Worm (Caenorhabditis elegans) whole organism, young adult: ENCODE measurements around the gene R144.11.

Experiments
- B0035.1 ChIP-seq: sonication (generic microtip); optimal IDR thresholded peaks from 2 replicates; lab custom pipeline; 2016; ENCODE audit warnings: missing genetic modification characterization, mild to moderate bottlenecking, missing compliant biosample characterization, missing genotype, missing genetic modification reagents
- D2030.7 ChIP-seq: fragments of 200-800 bp; sonication (Bioruptor generic); IDR thresholded peaks from 2 replicates; pipeline ENCODE4 v1.3.6; 2022; ENCODE audit warnings: missing genetic modification reagents, missing genetic modification characterization, missing compliant biosample characterization
- F10E7.11 ChIP-seq: sonication (generic microtip); optimal IDR thresholded peaks from 2 replicates; lab custom pipeline; 2017; ENCODE audit warnings: mild to moderate bottlenecking, missing genetic modification characterization, moderate library complexity, missing compliant biosample characterization
- T26A5.8 ChIP-seq: sonication (generic microtip); optimal IDR thresholded peaks from 2 replicates; lab custom pipeline; 2016; ENCODE audit warnings: missing genetic modification characterization, missing compliant biosample characterization
- Y53F4B.3 ChIP-seq: fragments of 200-800 bp; sonication (Bioruptor generic); IDR thresholded peaks from 2 replicates; pipeline ENCODE4 v1.3.6; 2022; ENCODE audit warnings: missing genetic modification reagents, missing genetic modification characterization, missing compliant biosample characterization
- Y56A3A.18 ChIP-seq: fragments of 200-800 bp; sonication (Bioruptor generic); IDR thresholded peaks from 2 replicates; pipeline ENCODE4 v1.3.6; 2022; ENCODE audit warnings: missing genetic modification reagents, missing genetic modification characterization, missing compliant biosample characterization
- akir-1 ChIP-seq: fragments of 200-800 bp; sonication (Bioruptor generic); optimal IDR thresholded peaks from 2 replicates; lab custom pipeline; 2018; ENCODE audit warnings: mild to moderate bottlenecking, missing genetic modification characterization, moderate library complexity, missing compliant biosample characterization
- ama-1 ChIP-seq, 3 experiments: fragments of 150-350 bp in 1 of 3; sonication (generic microtip) in 2 of 3; optimal IDR thresholded peaks; 2 replicates each; lab custom pipeline; 2014 to 2018; ENCODE audit warnings: missing biosample characterization in 2 of 3, missing genetic modification characterization in 2 of 3, missing genetic modification reagents in 2 of 3
- aptf-3 ChIP-seq: fragments of 200-800 bp; sonication (Bioruptor generic); IDR thresholded peaks from 2 replicates; pipeline ENCODE4 v1.3.6; 2022; ENCODE audit warnings: missing genetic modification characterization, missing compliant biosample characterization
- ceh-100 ChIP-seq: fragments of 200-800 bp; sonication (Bioruptor generic); IDR thresholded peaks from 2 replicates; pipeline ENCODE4 v1.3.6; 2022; ENCODE audit warnings: missing genetic modification reagents, missing genetic modification characterization, missing compliant biosample characterization
- ceh-58 ChIP-seq: fragments of 200-800 bp; sonication (Bioruptor generic); IDR thresholded peaks from 2 replicates; pipeline ENCODE4 v1.3.6; 2022; ENCODE audit warnings: missing genetic modification characterization, missing compliant biosample characterization
- ceh-91 ChIP-seq: fragments of 200-800 bp; sonication (Bioruptor generic); IDR thresholded peaks from 2 replicates; pipeline ENCODE4 v1.3.6; 2022; ENCODE audit warnings: missing genetic modification reagents, missing genetic modification characterization, missing compliant biosample characterization
- die-1 ChIP-seq: sonication (generic microtip); optimal IDR thresholded peaks from 2 replicates; lab custom pipeline; 2016; ENCODE audit warnings: missing genotype, mild to moderate bottlenecking, missing genetic modification characterization, missing compliant biosample characterization
- ets-4 ChIP-seq: fragments of 200-800 bp; sonication (Bioruptor generic); optimal IDR thresholded peaks from 2 replicates; lab custom pipeline; 2018; ENCODE audit warnings: mild to moderate bottlenecking, missing genetic modification characterization, missing compliant biosample characterization
- hlh-12 ChIP-seq: sonication (generic microtip); optimal IDR thresholded peaks from 2 replicates; lab custom pipeline; 2016; ENCODE audit warnings: missing genetic modification characterization, missing compliant biosample characterization
- hmg-1.2 ChIP-seq: fragments of 200-800 bp; sonication (Bioruptor generic); IDR thresholded peaks from 2 replicates; pipeline ENCODE4 v1.3.6; 2022; ENCODE audit warnings: missing genetic modification reagents, missing genetic modification characterization, missing compliant biosample characterization
- lin-26 ChIP-seq: fragments of 200-800 bp; sonication (Bioruptor generic); IDR thresholded peaks from 2 replicates; pipeline ENCODE4 v1.3.6; 2022; ENCODE audit warnings: missing genetic modification reagents, missing genetic modification characterization, missing compliant biosample characterization
- lin-40 ChIP-seq: sonication (generic microtip); optimal IDR thresholded peaks from 2 replicates; lab custom pipeline; 2016; ENCODE audit warnings: missing genetic modification characterization, mild to moderate bottlenecking, missing compliant biosample characterization, missing genotype, missing genetic modification reagents
- lin-54 ChIP-seq: fragments of 200-800 bp; sonication (Bioruptor generic); optimal IDR thresholded peaks from 2 replicates; lab custom pipeline; 2018; ENCODE audit warnings: mild to moderate bottlenecking, missing genetic modification characterization, missing compliant biosample characterization
- lsy-27 ChIP-seq: sonication (generic microtip); optimal IDR thresholded peaks from 2 replicates; lab custom pipeline; 2017; ENCODE audit warnings: missing genetic modification characterization, mild to moderate bottlenecking, missing compliant biosample characterization, antibody characterized with exemption, missing genotype, borderline replicate concordance; ENCODE audit not compliant: insufficient read depth
- mel-28 ChIP-seq: sonication (generic microtip); optimal IDR thresholded peaks from 2 replicates; lab custom pipeline; 2016; ENCODE audit warnings: borderline replicate concordance, mild to moderate bottlenecking, missing genetic modification characterization, missing compliant biosample characterization
- mxl-1 ChIP-seq: sonication (generic microtip); optimal IDR thresholded peaks from 2 replicates; lab custom pipeline; 2016; ENCODE audit warnings: missing genetic modification characterization, missing compliant biosample characterization
- nfya-1 ChIP-seq: sonication (generic microtip); optimal IDR thresholded peaks from 2 replicates; lab custom pipeline; 2017; ENCODE audit warnings: antibody characterized with exemption, missing compliant biosample characterization, missing genetic modification characterization, borderline replicate concordance; ENCODE audit not compliant: insufficient read depth
- nfyb-1 ChIP-seq: fragments of 200-800 bp; sonication (Bioruptor generic); IDR thresholded peaks from 2 replicates; pipeline ENCODE4 v1.3.6; 2022; ENCODE audit warnings: missing genetic modification reagents, missing genetic modification characterization, missing compliant biosample characterization
- nhr-80 ChIP-seq: sonication (generic microtip); optimal IDR thresholded peaks from 2 replicates; lab custom pipeline; 2016; ENCODE audit warnings: missing genetic modification characterization, missing compliant biosample characterization
- pha-4 ChIP-seq: fragments of 150-350 bp; sonication (generic microtip); optimal IDR thresholded peaks from 2 replicates; lab custom pipeline; 2014; ENCODE audit warnings: missing biosample characterization, missing genetic modification reagents, missing genetic modification characterization
- snpc-4 ChIP-seq, 5 experiments: fragments of 150-350 bp in 1 of 5; sonication (generic microtip) in 4 of 5; optimal IDR thresholded peaks; 2 replicates each; lab custom pipeline; 2014 to 2018; ENCODE audit warnings: missing genetic modification characterization in 5 of 5, missing biosample characterization in 3 of 5, antibody characterized with exemption in 2 of 5, mild to moderate bottlenecking in 2 of 5, missing compliant biosample characterization in 2 of 5, missing genotype in 2 of 5, moderate library complexity in 2 of 5, missing genetic modification reagents in 1 of 5
- unc-62 ChIP-seq: fragments of 150-350 bp; optimal IDR thresholded peaks from 2 replicates; lab custom pipeline; 2014; ENCODE audit warnings: missing biosample characterization, missing genetic modification reagents, missing genetic modification characterization
- zim-3 ChIP-seq: sonication (generic microtip); optimal IDR thresholded peaks from 2 replicates; lab custom pipeline; 2017; ENCODE audit warnings: mild to moderate bottlenecking, missing genetic modification characterization, moderate library complexity, missing compliant biosample characterization
- ztf-18 ChIP-seq: sonication (generic microtip); optimal IDR thresholded peaks from 2 replicates; lab custom pipeline; 2016; ENCODE audit warnings: missing genotype, mild to moderate bottlenecking, missing genetic modification characterization, missing compliant biosample characterization
- ztf-28 ChIP-seq: fragments of 200-800 bp; sonication (Bioruptor generic); IDR thresholded peaks from 2 replicates; pipeline ENCODE4 v1.3.6; 2022; ENCODE audit warnings: missing genetic modification reagents, missing genetic modification characterization, missing compliant biosample characterization
- ztf-6 ChIP-seq: fragments of 200-800 bp; sonication (Bioruptor generic); IDR thresholded peaks from 2 replicates; pipeline ENCODE4 v1.3.6; 2022; ENCODE audit warnings: missing genetic modification reagents, missing genetic modification characterization, missing compliant biosample characterization

Gene R144.11

DNA sequence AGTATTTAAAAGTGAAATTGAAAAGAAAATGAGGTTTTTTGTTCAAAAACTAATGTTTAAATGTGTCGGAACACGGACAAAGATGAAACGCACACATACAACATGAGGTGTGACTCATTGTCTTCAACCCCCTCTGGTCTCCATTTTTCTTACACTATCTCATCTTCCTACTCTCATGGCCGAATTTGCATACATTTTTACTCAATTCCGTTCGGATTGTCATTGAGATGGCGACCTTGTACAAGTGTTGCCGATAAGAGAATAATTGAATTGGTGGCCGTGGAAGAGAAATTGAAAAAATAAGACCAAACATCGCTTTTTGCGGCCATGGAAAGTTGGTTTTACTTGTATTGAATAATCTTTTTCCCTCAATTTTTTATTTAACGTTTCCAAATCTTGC is 38.5 kb upstream of the R144.11 start, which contains the start of gene txbp-3:
TSS of gene txbp-3 (minus strand) at position 285 of the 400 bp plus-strand sequence.
- TF ChIP-seq Y53F4B.3 (GFP tag; lab: Robert Waterston, UW): no peak
- no peak for TF ChIP-seq akir-1
- TF ChIP-seq Y56A3A.18 (GFP tag; lab: Robert Waterston, UW): no peak
- TF ChIP-seq ztf-28: no peak
- peak; percentile 36 for TF ChIP-seq ets-4 (GFP tag; lab: Kevin White, UChicago)
- TF ChIP-seq nfyb-1 (GFP tag; lab: Robert Waterston, UW): no peak
- peak; percentile 20; the same call in 1 of the 2 replicates for TF ChIP-seq hmg-1.2 (GFP tag; lab: Robert Waterston, UW)
- TF ChIP-seq zim-3: no peak
- TF ChIP-seq lin-40 (tag; lab: Kevin White, UChicago): no peak
- TF ChIP-seq nhr-80 (tag; lab: Kevin White, UChicago): peak; percentile 90
- TF ChIP-seq ceh-91 (GFP tag; lab: Robert Waterston, UW): no peak
- TF ChIP-seq lin-26 (GFP tag; lab: Robert Waterston, UW): no peak
- no peak for TF ChIP-seq D2030.7 (GFP tag; lab: Robert Waterston, UW)
- TF ChIP-seq die-1 (tag; lab: Kevin White, UChicago): no peak
- no peak for TF ChIP-seq hlh-12 (tag; lab: Kevin White, UChicago)
- no peak for TF ChIP-seq ceh-58
- TF ChIP-seq F10E7.11 (tag; lab: Kevin White, UChicago): no peak
- TF ChIP-seq B0035.1 (tag; lab: Kevin White, UChicago): no peak
- TF ChIP-seq snpc-4 (GFP tag; optimal IDR thresholded peaks at IDR 0.05; lab: Kevin White, UChicago): no peak
- peak in 1 of 4 experiments; percentile 49 for TF ChIP-seq snpc-4 (tag; optimal IDR thresholded peaks at IDR 0.05; lab: Kevin White, UChicago)
- TF ChIP-seq, all 124 proteins: peak for 4

- TF ChIP-seq ztf-18 (tag; lab: Kevin White, UChicago) (no peak), pha-4 (tag; lab: Kevin White, UChicago) (no peak), T26A5.8 (tag; lab: Kevin White, UChicago) (no peak), mxl-1 (no peak), unc-62 (GFP tag; lab: Kevin White, UChicago) (no peak), aptf-3 (no peak), snpc-4 (GFP tag; optimal IDR thresholded peaks at IDR 0.05; lab: Kevin White, UChicago) (no peak), snpc-4 (tag; optimal IDR thresholded peaks at IDR 0.05; lab: Kevin White, UChicago) (no peak), lsy-27 (tag; lab: Kevin White, UChicago) (no peak)
Measured at ce11 chrIII:5044709-5045108, 36.1 kb upstream of the R144.11 start, which contains the start of gene C45G9.14. C45G9.14 (plus strand) TSS chrIII:5045009.

- no peak for TF ChIP-seq lin-54
Measured at ce11 chrIII:5042112-5042511, 33.5 kb upstream of the R144.11 start, which contains the start of gene nlp-43. nlp-43 (plus strand) TSS chrIII:5042412.

DNA sequence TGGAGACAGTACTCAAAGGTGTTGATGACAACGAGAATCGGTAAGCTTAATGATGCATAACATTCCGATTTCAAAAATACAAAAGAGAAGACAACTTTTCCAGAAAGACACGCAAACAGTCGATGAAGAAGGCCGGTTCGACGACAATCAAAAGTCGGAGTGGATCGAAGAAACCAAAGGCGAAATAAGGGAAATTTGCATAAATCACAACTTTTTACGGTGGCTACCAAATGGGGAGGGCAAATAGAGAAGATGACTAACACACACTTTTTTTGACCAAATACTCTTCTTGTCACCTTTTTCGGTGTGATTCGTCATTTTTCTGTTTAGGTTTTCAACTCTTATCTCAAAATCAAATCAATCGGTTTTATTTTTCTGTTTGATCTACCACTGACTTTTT is 27.5 kb upstream of the R144.11 start, which contains the start of gene C45G9.6:
TSS of gene C45G9.6 (plus strand) at position 301 of the 400 bp plus-strand sequence.
- TF ChIP-seq ceh-100 (GFP tag; lab: Robert Waterston, UW): no peak
- TF ChIP-seq ztf-6 (GFP tag; lab: Robert Waterston, UW): no peak
- TF ChIP-seq ama-1 (optimal IDR thresholded peaks at IDR 0.05; lab: Kevin White, UChicago): no peak
- no peak for TF ChIP-seq ama-1 (GFP tag; optimal IDR thresholded peaks at IDR 0.05; lab: Kevin White, UChicago)
- no peak for TF ChIP-seq zim-3
- TF ChIP-seq lin-26 (GFP tag; lab: Robert Waterston, UW): no peak
- no peak for TF ChIP-seq mel-28
- no peak for TF ChIP-seq nfya-1 (tag; lab: Kevin White, UChicago)
